Fruit fly (Drosophila melanogaster): ENCODE results near the gene CG43169.

CG43169 gene

DNA sequence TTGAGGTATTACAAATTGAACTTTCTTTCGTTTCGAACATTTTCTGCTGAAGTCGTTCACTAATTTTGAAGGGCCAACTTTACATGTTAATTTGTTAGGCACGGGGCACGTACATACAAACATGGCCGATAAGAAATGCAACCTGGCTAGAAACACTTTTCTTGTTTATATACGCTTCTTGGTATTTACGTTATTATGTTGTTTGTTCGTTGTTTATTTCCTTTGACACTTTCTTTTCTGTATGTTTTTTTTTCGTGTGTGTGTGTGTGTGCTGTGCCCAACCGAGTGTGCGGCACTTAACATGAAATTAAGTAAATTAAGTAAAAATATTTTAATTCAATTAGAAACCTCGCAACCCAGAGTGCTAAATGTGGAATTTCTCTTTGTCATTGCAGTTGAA is 37.2 kb upstream of the CG43169 start (continued):
- TF ChIP-seq gce (GFP tag; IDR thresholded peaks at IDR 0.05) = peak; percentile 59; the same call in 2 of the 3 replicates
- no peak for TF ChIP-seq CG9727 (GFP tag; optimal IDR thresholded peaks at IDR 0.05)
- peak; percentile 3 for TF ChIP-seq CG12659 (GFP tag; optimal IDR thresholded peaks at IDR 0.05)
- TF ChIP-seq Ptx1 (GFP tag; IDR thresholded peaks at IDR 0.05) = no peak
- no peak for TF ChIP-seq maf-S (GFP tag; optimal IDR thresholded peaks at IDR 0.05)
- no peak for TF ChIP-seq Atf-2 (GFP tag; optimal IDR thresholded peaks at IDR 0.05)
- TF ChIP-seq Ets97D (GFP tag; optimal IDR thresholded peaks at IDR 0.05) = no peak
- peak; percentile 27 for TF ChIP-seq CG17568 (GFP tag; optimal IDR thresholded peaks at IDR 0.05)
- no peak for TF ChIP-seq rib (GFP tag; IDR thresholded peaks at IDR 0.05)
- TF ChIP-seq Scr (GFP tag; IDR thresholded peaks at IDR 0.05; ENCODE audit: partially characterized antibody) = no peak
- TF ChIP-seq Nf-YB (GFP tag; optimal IDR thresholded peaks at IDR 0.05) = peak; percentile 2
- no peak for TF ChIP-seq Mrtf (GFP tag; IDR thresholded peaks at IDR 0.05)
- no peak for TF ChIP-seq CG9437 (GFP tag; optimal IDR thresholded peaks at IDR 0.05)
- peak; percentile 48 for TF ChIP-seq CG6813 (GFP tag; optimal IDR thresholded peaks at IDR 0.05)
- no peak for TF ChIP-seq CG10274 (GFP tag; optimal IDR thresholded peaks at IDR 0.05)
- peak; percentile 42 for TF ChIP-seq Spps (tag; optimal IDR thresholded peaks at IDR 0.05)
- peak; percentile 94 for TF ChIP-seq Blimp-1 (GFP tag; optimal IDR thresholded peaks at IDR 0.05)
- TF ChIP-seq Hey (tag; optimal IDR thresholded peaks at IDR 0.05) = no peak
- TF ChIP-seq Oaz (GFP tag; IDR thresholded peaks at IDR 0.05) = no peak
- TF ChIP-seq CG12391 (tag; optimal IDR thresholded peaks at IDR 0.05) = no peak
- TF ChIP-seq CG11560 (tag; IDR thresholded peaks at IDR 0.05) = no peak
- TF ChIP-seq CG34224 (GFP tag; IDR thresholded peaks at IDR 0.05; ENCODE audit: partially characterized antibody) = no peak
- no peak for TF ChIP-seq pho (GFP tag; optimal IDR thresholded peaks at IDR 0.05)
- TF ChIP-seq gcm2 (GFP tag; optimal IDR thresholded peaks at IDR 0.05) = no peak
- no peak for TF ChIP-seq NFAT (GFP tag; IDR thresholded peaks at IDR 0.05)
- TF ChIP-seq schlank (tag; optimal IDR thresholded peaks at IDR 0.05) = no peak
- TF ChIP-seq nerfin-2 (GFP tag; IDR thresholded peaks at IDR 0.05; ENCODE audit: partially characterized antibody) = no peak
- no peak for TF ChIP-seq sd (tag; optimal IDR thresholded peaks at IDR 0.05)
- no peak for TF ChIP-seq Nf-YA (GFP tag; IDR thresholded peaks at IDR 0.05)
- TF ChIP-seq E2f2 (GFP tag; IDR thresholded peaks at IDR 0.05) = no peak; the same call in 1 of the 2 replicates
- no peak for TF ChIP-seq CG13123 (GFP tag; optimal IDR thresholded peaks at IDR 0.05)
- no peak for TF ChIP-seq ftz-f1 (GFP tag; optimal IDR thresholded peaks at IDR 0.05)
- no peak for TF ChIP-seq Atf6 (GFP tag; IDR thresholded peaks at IDR 0.05)
- peak; percentile 87 for TF ChIP-seq Awh (GFP tag; IDR thresholded peaks at IDR 0.05)
- TF ChIP-seq CG2116 (GFP tag; optimal IDR thresholded peaks at IDR 0.05) = peak; percentile 17
- TF ChIP-seq twi (tag; optimal IDR thresholded peaks at IDR 0.05) = no peak
- TF ChIP-seq CG14050 (GFP tag; IDR thresholded peaks at IDR 0.05) = no peak
- no peak for TF ChIP-seq CG11085 (GFP tag; IDR thresholded peaks at IDR 0.05)
- no peak for TF ChIP-seq p53 (GFP tag; optimal IDR thresholded peaks at IDR 0.05)
- TF ChIP-seq CG2678 (tag; optimal IDR thresholded peaks at IDR 0.05) = peak; percentile 67
- TF ChIP-seq Rfx (GFP tag; IDR thresholded peaks at IDR 0.05) = no peak
- no peak for TF ChIP-seq tin (GFP tag; optimal IDR thresholded peaks at IDR 0.05)
- TF ChIP-seq H2.0 (GFP tag; IDR thresholded peaks at IDR 0.05) = no peak
- TF ChIP-seq CG1024 (GFP tag; IDR thresholded peaks at IDR 0.05) = peak; percentile 38; the same call in 1 of the 2 replicates
- TF ChIP-seq CG5245 (GFP tag; optimal IDR thresholded peaks at IDR 0.05) = no peak
- TF ChIP-seq Gug (GFP tag; IDR thresholded peaks at IDR 0.05) = no peak
- TF ChIP-seq Sin3A (optimal IDR thresholded peaks at IDR 0.05) = no peak
- no peak for TF ChIP-seq Dad (GFP tag; optimal IDR thresholded peaks at IDR 0.05)
- no peak for TF ChIP-seq fru (optimal IDR thresholded peaks at IDR 0.05)
- TF ChIP-seq Hmx (GFP tag; optimal IDR thresholded peaks at IDR 0.05) = no peak
- TF ChIP-seq CG6254 (GFP tag; optimal IDR thresholded peaks at IDR 0.05) = peak; percentile 58
- no peak for TF ChIP-seq Elba2 (GFP tag; optimal IDR thresholded peaks at IDR 0.05)
- no peak for TF ChIP-seq gt (GFP tag; IDR thresholded peaks at IDR 0.05)

All from whole organism, embryonic.